Worm (Caenorhabditis elegans): ENCODE data around the gene clec-162.

DNA sequence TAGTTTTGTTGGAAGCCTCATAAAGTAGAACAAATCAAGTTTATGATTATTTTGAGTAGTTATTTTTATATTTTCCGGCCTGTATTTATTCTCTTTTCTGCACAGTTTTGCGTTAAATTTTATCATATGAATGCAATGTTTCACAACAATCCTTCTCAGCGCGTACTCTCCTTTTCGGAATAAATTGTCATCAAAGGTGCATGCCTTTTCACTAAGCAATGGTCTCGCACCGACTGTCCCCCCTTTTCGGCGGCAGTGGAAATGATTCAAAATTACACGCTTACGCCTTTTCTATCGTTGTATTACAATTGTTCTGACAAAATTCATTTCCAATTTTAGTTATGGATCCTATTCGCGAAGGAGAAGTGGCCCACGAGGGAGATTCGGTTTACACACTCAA lies 22.1 kb upstream of the clec-162 start, which contains the start of the genes iff-1 and cdk-1:
- TF ChIP-seq ztf-29 (GFP tag; IDR thresholded peaks at IDR 0.05) = no peak
- 0 out of 2 replicates have a peak, but pooled peaks have one; percentile 25 for TF ChIP-seq flt-1 (GFP tag; IDR thresholded peaks at IDR 0.05)
- no peak for TF ChIP-seq klf-2 (GFP tag; conservative IDR thresholded peaks at IDR 0.05)
